Worm (Caenorhabditis elegans) whole organism, mixed stage, embryonic: ENCODE results near the gene rdl-1.
A peak's percentile ranks its signal among the peaks of the same experiment; 100 is the strongest.

ENCODE experiments used
- M03D4.4 ChIP-seq: sonication (generic microtip); optimal IDR thresholded peaks from 2 replicates; lab custom pipeline; 2017; ENCODE audit warnings: mild to moderate bottlenecking, missing genetic modification characterization, missing compliant biosample characterization
- blmp-1 ChIP-seq: fragments of 150-350 bp; optimal IDR thresholded peaks from 2 replicates; lab custom pipeline; 2014; ENCODE audit warnings: missing biosample characterization, missing genetic modification characterization
- ceh-39 ChIP-seq: fragments of 150-350 bp; optimal IDR thresholded peaks from 2 replicates; lab custom pipeline; 2014; ENCODE audit warnings: missing biosample characterization, missing genetic modification characterization
- ceh-83 ChIP-seq: fragments of 200-800 bp; sonication (Bioruptor generic); optimal IDR thresholded peaks from 2 replicates; lab custom pipeline; 2018; ENCODE audit warnings: mild to moderate bottlenecking, missing genetic modification characterization, missing compliant biosample characterization
- drap-1 ChIP-seq: fragments of 200-800 bp; sonication (Bioruptor generic); optimal IDR thresholded peaks from 3 replicates; lab custom pipeline; 2018; ENCODE audit warnings: mild to moderate bottlenecking, missing genetic modification characterization, missing compliant biosample characterization
- elt-1 ChIP-seq: sonication (generic microtip); optimal IDR thresholded peaks from 2 replicates; lab custom pipeline; 2017; ENCODE audit warnings: missing genetic modification characterization, mild to moderate bottlenecking, missing compliant biosample characterization, antibody characterized with exemption, moderate library complexity, borderline replicate concordance; ENCODE audit not compliant: insufficient read depth
- elt-3 ChIP-seq: fragments of 150-350 bp; optimal IDR thresholded peaks from 2 replicates; lab custom pipeline; 2014; ENCODE audit warnings: missing biosample characterization, missing genetic modification characterization
- flh-1 ChIP-seq: fragments of 200-800 bp; sonication (Bioruptor generic); optimal IDR thresholded peaks from 2 replicates; lab custom pipeline; 2018; ENCODE audit warnings: mild to moderate bottlenecking, missing genetic modification characterization, moderate library complexity, missing compliant biosample characterization
- hlh-1 ChIP-seq: fragments of 150-350 bp; optimal IDR thresholded peaks from 2 replicates; lab custom pipeline; 2014; ENCODE audit warnings: missing biosample characterization, missing genetic modification reagents, missing genetic modification characterization
- lin-13 ChIP-seq: fragments of 150-350 bp; optimal IDR thresholded peaks from 2 replicates; lab custom pipeline; 2014; ENCODE audit warnings: missing biosample characterization, missing genetic modification characterization
- lsy-2 ChIP-seq: fragments of 150-350 bp; optimal IDR thresholded peaks from 2 replicates; lab custom pipeline; 2014; ENCODE audit warnings: missing biosample characterization, missing genetic modification characterization
- mab-5 ChIP-seq: fragments of 150-350 bp; optimal IDR thresholded peaks from 2 replicates; lab custom pipeline; 2014; ENCODE audit warnings: missing biosample characterization, missing genetic modification characterization
- mep-1 ChIP-seq: fragments of 150-350 bp; optimal IDR thresholded peaks from 2 replicates; lab custom pipeline; 2017; ENCODE audit warnings: missing biosample characterization, missing genetic modification reagents, missing genetic modification characterization, inconsistent platforms
- mls-2 ChIP-seq: sonication (generic microtip); optimal IDR thresholded peaks from 2 replicates; lab custom pipeline; 2016; ENCODE audit warnings: mild to moderate bottlenecking, missing genetic modification characterization, moderate library complexity, missing compliant biosample characterization
- nhr-12 ChIP-seq: fragments of 150-350 bp; optimal IDR thresholded peaks from 2 replicates; lab custom pipeline; 2014; ENCODE audit warnings: missing biosample characterization, missing genetic modification characterization
- nhr-2 ChIP-seq: fragments of 150-350 bp; optimal IDR thresholded peaks from 2 replicates; lab custom pipeline; 2014; ENCODE audit warnings: missing biosample characterization, missing genetic modification characterization
- nhr-76 ChIP-seq: sonication (generic microtip); optimal IDR thresholded peaks from 2 replicates; lab custom pipeline; 2017; ENCODE audit warnings: missing biosample characterization, missing genetic modification characterization
- sem-2 ChIP-seq: fragments of 200-800 bp; sonication (Bioruptor generic); optimal IDR thresholded peaks from 2 replicates; lab custom pipeline; 2018; ENCODE audit warnings: mild to moderate bottlenecking, missing genetic modification characterization, missing compliant biosample characterization
- tbx-8 ChIP-seq: fragments of 200-800 bp; sonication (Bioruptor generic); optimal IDR thresholded peaks from 2 replicates; lab custom pipeline; 2018; ENCODE audit warnings: mild to moderate bottlenecking, missing genetic modification characterization, moderate library complexity, missing compliant biosample characterization
- unc-120 ChIP-seq: sonication (generic microtip); optimal IDR thresholded peaks from 2 replicates; lab custom pipeline; 2017; ENCODE audit warnings: missing genetic modification characterization, missing compliant biosample characterization; ENCODE audit not compliant: poor library complexity, severe bottlenecking
- unc-39 ChIP-seq: fragments of 150-350 bp; optimal IDR thresholded peaks from 2 replicates; lab custom pipeline; 2014; ENCODE audit warnings: missing biosample characterization, missing genetic modification characterization
- unc-62 ChIP-seq: fragments of 150-350 bp; optimal IDR thresholded peaks from 2 replicates; lab custom pipeline; 2014; ENCODE audit warnings: missing biosample characterization, missing genetic modification reagents, missing genetic modification characterization
- zip-8 ChIP-seq: fragments of 150-350 bp; optimal IDR thresholded peaks from 2 replicates; lab custom pipeline; 2014; ENCODE audit warnings: missing biosample characterization, missing genetic modification characterization
- ztf-11 ChIP-seq: fragments of 150-350 bp; optimal IDR thresholded peaks from 2 replicates; lab custom pipeline; 2014; ENCODE audit warnings: missing biosample characterization, missing genetic modification characterization

Gene rdl-1

DNA sequence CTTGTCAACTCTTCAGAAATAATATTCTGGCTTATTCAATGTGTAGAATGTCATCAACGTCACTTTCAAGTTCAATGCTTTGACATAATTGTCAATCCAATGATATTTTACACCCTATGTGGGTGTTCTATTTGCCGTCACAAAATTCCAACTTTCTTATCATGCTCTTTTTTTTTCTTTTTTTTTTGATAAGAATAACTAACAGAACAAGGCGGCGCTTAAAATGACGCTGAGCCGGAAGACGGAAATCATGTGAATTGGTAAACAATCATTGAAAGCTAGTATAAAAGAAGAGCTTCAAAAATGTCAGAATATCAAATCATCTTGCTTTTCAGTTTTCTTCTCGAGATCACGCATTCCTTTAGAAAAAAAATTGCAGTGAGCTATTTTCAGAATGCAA, 43.7 kb downstream of the rdl-1 start, which contains the start of gene C50F7.5:
Gene C50F7.5 (plus strand): TSS at position 395 of the 400 bp plus-strand sequence.
- TF ChIP-seq flh-1 (GFP tag; lab: Kevin White, UChicago) (no peak), nhr-76 (no peak), ceh-39 (tag; lab: Kevin White, UChicago) (no peak), sem-2 (GFP tag; lab: Kevin White, UChicago) (no peak), tbx-8 (GFP tag; lab: Kevin White, UChicago) (no peak), ceh-83 (GFP tag; lab: Kevin White, UChicago) (no peak)

DNA sequence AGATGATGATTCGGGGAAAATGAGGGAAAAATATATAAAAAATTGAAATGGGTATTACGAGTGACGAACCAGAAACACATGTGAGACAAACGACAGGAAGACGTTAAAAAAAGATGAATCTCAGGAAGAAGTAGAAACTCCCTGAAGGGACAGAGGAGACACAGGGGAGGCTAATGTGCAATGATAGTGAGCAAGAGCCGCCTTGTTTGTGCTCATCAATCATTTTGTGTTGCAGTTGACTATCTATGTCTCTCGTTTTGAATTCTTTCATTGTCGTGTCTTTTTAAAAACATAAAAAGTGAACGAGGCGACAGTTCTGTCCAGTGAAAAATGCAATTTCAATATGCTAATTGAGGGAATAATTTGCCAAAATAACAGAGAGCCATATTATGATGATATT, 45.1 kb downstream of the rdl-1 start:
- no peak for TF ChIP-seq nhr-2
- no peak for TF ChIP-seq unc-62 (GFP tag; lab: Kevin White, UChicago)
- no peak for TF ChIP-seq unc-120
- no peak for TF ChIP-seq nhr-76
- no peak for TF ChIP-seq lsy-2 (tag; lab: Kevin White, UChicago)
- TF ChIP-seq sem-2 (GFP tag; lab: Kevin White, UChicago), result no peak
- TF ChIP-seq mab-5 (tag; lab: Kevin White, UChicago), result no peak
- TF ChIP-seq M03D4.4 (tag; lab: Kevin White, UChicago), result no peak

DNA sequence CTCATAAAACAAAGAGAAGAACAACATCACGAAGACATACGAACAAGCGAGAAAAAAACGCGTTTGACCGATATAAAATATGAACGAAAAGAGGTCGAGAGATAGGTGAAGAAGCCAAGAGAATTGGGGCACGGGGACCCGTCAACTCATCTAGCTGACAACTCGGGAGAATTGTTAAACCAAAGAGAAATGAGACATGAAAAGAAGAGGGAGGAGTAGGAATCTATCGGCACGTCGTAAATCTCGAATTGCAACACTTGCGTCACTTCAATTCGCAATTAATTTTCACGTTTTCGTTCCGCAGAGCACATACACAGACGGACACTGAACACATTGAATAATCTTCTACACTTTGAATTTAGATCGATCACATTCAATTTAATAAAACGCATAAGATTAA, 46.5 kb downstream of the rdl-1 start:
- peak; percentile 5 for TF ChIP-seq mab-5 (tag; lab: Kevin White, UChicago)
- TF ChIP-seq ztf-11, result no peak
- TF ChIP-seq unc-62 (GFP tag; lab: Kevin White, UChicago), result peak; percentile 95
- no peak for TF ChIP-seq flh-1 (GFP tag; lab: Kevin White, UChicago)
- no peak for TF ChIP-seq blmp-1 (tag; lab: Kevin White, UChicago)

DNA sequence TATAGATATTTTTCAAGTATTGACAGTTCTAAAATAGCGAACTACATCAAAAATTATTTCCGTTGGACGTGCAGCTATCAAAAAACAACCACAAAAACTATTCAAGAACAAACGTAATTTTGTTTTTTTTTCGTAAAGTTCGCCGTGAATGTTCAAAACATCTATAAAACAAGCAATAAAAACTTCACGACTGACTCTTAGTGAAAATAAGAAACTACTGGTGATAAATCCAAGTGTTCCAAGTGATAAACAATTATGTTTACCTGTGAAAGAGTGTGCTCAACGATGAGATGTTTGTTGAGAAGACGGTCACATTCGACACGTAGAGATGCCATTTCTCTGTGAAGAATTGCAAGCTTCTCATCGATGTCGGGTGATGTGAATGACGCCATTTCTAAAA, 47.3 kb downstream of the rdl-1 start, which contains the start of gene C50F7.6:
Gene C50F7.6 (minus strand): TSS at position 394 of the 400 bp plus-strand sequence.
- TF ChIP-seq mep-1 (tag; lab: Kevin White, UChicago), result no peak
- no peak for TF ChIP-seq mls-2 (tag; lab: Kevin White, UChicago)
- TF ChIP-seq ztf-11, result no peak
- no peak for TF ChIP-seq zip-8 (tag; lab: Kevin White, UChicago)
- no peak for TF ChIP-seq flh-1 (GFP tag; lab: Kevin White, UChicago)
- TF ChIP-seq drap-1 (GFP tag; lab: Kevin White, UChicago), result no peak
- no peak for TF ChIP-seq nhr-2
- TF ChIP-seq unc-62 (GFP tag; lab: Kevin White, UChicago), result no peak
- TF ChIP-seq elt-3, result no peak
- no peak for TF ChIP-seq M03D4.4 (tag; lab: Kevin White, UChicago)
- TF ChIP-seq lin-13 (tag; lab: Kevin White, UChicago), result no peak
- TF ChIP-seq unc-39 (tag; lab: Kevin White, UChicago), result no peak
- no peak for TF ChIP-seq nhr-12
- TF ChIP-seq hlh-1, result no peak
- TF ChIP-seq elt-1 (tag; lab: Kevin White, UChicago), result no peak
- no peak for TF ChIP-seq sem-2 (GFP tag; lab: Kevin White, UChicago)
